Worm (Caenorhabditis elegans): Measurements from ENCODE around the gene F42A10.7.

F42A10.7 gene

ce11 chrIII:6132068-6132467, 46.4 kb downstream of the F42A10.7 start:
- no peak for TF ChIP-seq pag-3 (tag; optimal IDR thresholded peaks at IDR 0.05; ENCODE audit: borderline replicate concordance)
- no peak for TF ChIP-seq T23F11.4 (GFP tag; optimal IDR thresholded peaks at IDR 0.05)
- TF ChIP-seq hlh-8 (tag; optimal IDR thresholded peaks at IDR 0.05), result no peak
- TF ChIP-seq ceh-19 (GFP tag; optimal IDR thresholded peaks at IDR 0.05), result no peak
- no peak for TF ChIP-seq ama-1 (optimal IDR thresholded peaks at IDR 0.05)
- no peak for TF ChIP-seq madf-2 (tag; optimal IDR thresholded peaks at IDR 0.05)
- TF ChIP-seq hlh-15 (tag; optimal IDR thresholded peaks at IDR 0.05), result no peak
- no peak for TF ChIP-seq ceh-34 (tag; optimal IDR thresholded peaks at IDR 0.05)
- peak; percentile 42 for TF ChIP-seq rnt-1 (tag; optimal IDR thresholded peaks at IDR 0.05)
- TF ChIP-seq dve-1 (tag; optimal IDR thresholded peaks at IDR 0.05), result no peak
- TF ChIP-seq che-1 (tag; optimal IDR thresholded peaks at IDR 0.05), result no peak
- peak; percentile 39 for TF ChIP-seq elt-2 (tag; optimal IDR thresholded peaks at IDR 0.05)
- TF ChIP-seq zip-5 (tag; optimal IDR thresholded peaks at IDR 0.05), result no peak
- TF ChIP-seq pax-1 (tag; optimal IDR thresholded peaks at IDR 0.05), result no peak
- TF ChIP-seq fax-1 (tag; optimal IDR thresholded peaks at IDR 0.05), result no peak
- no peak for TF ChIP-seq nhr-232 (tag; optimal IDR thresholded peaks at IDR 0.05)
- no peak for TF ChIP-seq odd-2 (tag; optimal IDR thresholded peaks at IDR 0.05)
